Worm (Caenorhabditis elegans): Measurements from ENCODE around the gene C26B2.7.

ce11 chrIV:7983728-7984346, 32.2 kb upstream of the C26B2.7 start:
- TF ChIP-seq ceh-43 (GFP tag; optimal IDR thresholded peaks at IDR 0.05), result no peak
- TF ChIP-seq nhr-12 (tag; optimal IDR thresholded peaks at IDR 0.05), result no peak
- no peak for TF ChIP-seq ztf-11 (tag; optimal IDR thresholded peaks at IDR 0.05)
- no peak for TF ChIP-seq elt-1 (tag; optimal IDR thresholded peaks at IDR 0.05; ENCODE audit: borderline replicate concordance, insufficient read depth)
- no peak for TF ChIP-seq pha-4 (tag; optimal IDR thresholded peaks at IDR 0.05)
- no peak for TF ChIP-seq lsy-2 (tag; optimal IDR thresholded peaks at IDR 0.05)
- no peak for TF ChIP-seq elt-3 (tag; optimal IDR thresholded peaks at IDR 0.05)
- TF ChIP-seq flh-1 (GFP tag; optimal IDR thresholded peaks at IDR 0.05), result no peak
- no peak for TF ChIP-seq mep-1 (tag; optimal IDR thresholded peaks at IDR 0.05)
- no peak for TF ChIP-seq nhr-76 (tag; optimal IDR thresholded peaks at IDR 0.05)
- no peak for TF ChIP-seq blmp-1 (tag; optimal IDR thresholded peaks at IDR 0.05)
- TF ChIP-seq lin-13 (tag; optimal IDR thresholded peaks at IDR 0.05), result no peak
- no peak for TF ChIP-seq unc-62 (GFP tag; optimal IDR thresholded peaks at IDR 0.05)
- no peak for TF ChIP-seq snpc-4 (tag; optimal IDR thresholded peaks at IDR 0.05)
